Worm (Caenorhabditis elegans): Measurements from ENCODE around the gene mls-2.

mls-2 gene

ce11 chrX:4711698-4712329, 49.6 kb downstream of the mls-2 start, which contains the start of the genes dnj-14 and glit-1 (continued):
- TF ChIP-seq him-1 (tag; optimal IDR thresholded peaks at IDR 0.05) (no peak), C17E4.6 (GFP tag; IDR thresholded peaks at IDR 0.05) (no peak), ccch-3 (GFP tag; optimal IDR thresholded peaks at IDR 0.05) (no peak), bed-1 (GFP tag; IDR thresholded peaks at IDR 0.05) (no peak), ama-1 (optimal IDR thresholded peaks at IDR 0.05) (no peak), ama-1 (GFP tag; optimal IDR thresholded peaks at IDR 0.05) (no peak), rec-8 (tag; optimal IDR thresholded peaks at IDR 0.05) (no peak), somi-1 (GFP tag; optimal IDR thresholded peaks at IDR 0.05) (peak; percentile 4), madf-10 (tag; optimal IDR thresholded peaks at IDR 0.05) (peak; percentile 84), lsy-27 (tag; optimal IDR thresholded peaks at IDR 0.05; ENCODE audit: borderline replicate concordance, insufficient read depth) (no peak), lin-35 (GFP tag; optimal IDR thresholded peaks at IDR 0.05) (peak in 1 of 3 experiments; percentile 58), ztf-25 (GFP tag; IDR thresholded peaks at IDR 0.05) (no peak), nfya-2 (GFP tag; IDR thresholded peaks at IDR 0.05) (no peak), F57A8.1 (GFP tag; optimal IDR thresholded peaks at IDR 0.05) (no peak), egl-44 (GFP tag; IDR thresholded peaks at IDR 0.05) (peak; percentile 83; the same call in 1 of the 2 replicates), attf-6 (GFP tag; IDR thresholded peaks at IDR 0.05) (no peak), dox-1 (GFP tag; IDR thresholded peaks at IDR 0.05) (peak; percentile 91), F23B12.7 (tag; optimal IDR thresholded peaks at IDR 0.05; ENCODE audit: insufficient read depth) (peak; percentile 78), efl-1 (GFP tag; optimal IDR thresholded peaks at IDR 0.05) (peak; percentile 31), unc-130 (GFP tag; optimal IDR thresholded peaks at IDR 0.05) (no peak), xnd-1 (tag; optimal IDR thresholded peaks at IDR 0.05) (no peak), ceh-58 (GFP tag; IDR thresholded peaks at IDR 0.05) (no peak), lin-26 (GFP tag; IDR thresholded peaks at IDR 0.05) (no peak), T07F8.4 (tag; optimal IDR thresholded peaks at IDR 0.05) (no peak), nfya-1 (tag; optimal IDR thresholded peaks at IDR 0.05; ENCODE audit: borderline replicate concordance, insufficient read depth) (no peak), ztf-28 (GFP tag; IDR thresholded peaks at IDR 0.05) (no peak), atf-7 (tag; optimal IDR thresholded peaks at IDR 0.05) (peak; percentile 58), zim-3 (tag; optimal IDR thresholded peaks at IDR 0.05) (no peak), F22D6.2 (tag; optimal IDR thresholded peaks at IDR 0.05) (no peak), pbrm-1 (GFP tag; IDR thresholded peaks at IDR 0.05) (peak; percentile 84; the same call in 1 of the 2 replicates), hsf-1 (GFP tag; IDR thresholded peaks at IDR 0.05) (no peak), nhr-179 (tag; optimal IDR thresholded peaks at IDR 0.05) (no peak), lag-1 (GFP tag; IDR thresholded peaks at IDR 0.05) (no peak), let-526 (GFP tag; IDR thresholded peaks at IDR 0.05) (peak; percentile 76; the same call in 1 of the 2 replicates), tbx-9 (tag; optimal IDR thresholded peaks at IDR 0.05; ENCODE audit: borderline replicate concordance) (no peak), B0035.1 (tag; optimal IDR thresholded peaks at IDR 0.05) (no peak), aptf-3 (GFP tag; IDR thresholded peaks at IDR 0.05) (no peak), nfyb-1 (GFP tag; IDR thresholded peaks at IDR 0.05) (peak; percentile 82), lin-54 (GFP tag; optimal IDR thresholded peaks at IDR 0.05) (peak; percentile 34), Y95B8A.8 (GFP tag; IDR thresholded peaks at IDR 0.05) (0 out of 2 replicates have a peak, but pooled peaks have one; percentile 35), Y67H2A.10 (GFP tag; conservative IDR thresholded peaks at IDR 0.05) (no peak), C06A6.2 (GFP tag; conservative IDR thresholded peaks at IDR 0.05) (no peak), ets-4 (GFP tag; optimal IDR thresholded peaks at IDR 0.05) (peak; percentile 58), zfh-2 (GFP tag; conservative IDR thresholded peaks at IDR 0.05) (peak; percentile 96), mxl-1 (tag; optimal IDR thresholded peaks at IDR 0.05) (no peak), hmg-1.2 (GFP tag; IDR thresholded peaks at IDR 0.05) (peak; percentile 71), snpc-3.4 (tag; optimal IDR thresholded peaks at IDR 0.05) (no peak), hrde-1 (tag; optimal IDR thresholded peaks at IDR 0.05; ENCODE audit: borderline replicate concordance) (no peak)

Measured in whole organism, young adult.